Worm (Caenorhabditis elegans): ENCODE results near the gene tin-9.2.

DNA sequence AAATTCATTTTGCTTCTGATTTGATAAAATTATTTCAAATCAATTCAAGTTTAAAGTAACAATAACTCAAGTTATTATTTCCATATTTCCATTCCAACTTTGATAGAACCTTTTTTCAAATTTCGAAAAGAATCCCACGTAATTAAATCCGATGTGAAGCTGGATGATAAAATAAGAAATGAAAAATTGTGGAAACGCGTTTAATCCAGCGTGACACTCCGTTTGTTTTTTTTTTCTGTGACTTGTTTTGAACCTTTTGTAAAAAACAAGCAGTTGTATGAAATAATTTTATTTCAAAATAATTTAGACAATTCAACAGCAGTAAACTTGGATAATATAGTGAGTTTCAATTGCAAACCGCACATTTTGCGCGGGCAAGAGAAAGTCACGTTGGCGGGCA is 46.2 kb upstream of the tin-9.2 start, which contains the start of gene F49E11.7:
- TF ChIP-seq ama-1 (optimal IDR thresholded peaks at IDR 0.05): no peak
- no peak for TF ChIP-seq ceh-36 (tag; optimal IDR thresholded peaks at IDR 0.05)
- no peak for TF ChIP-seq tra-4 (tag; optimal IDR thresholded peaks at IDR 0.05)
- no peak for TF ChIP-seq hmbx-1 (tag; optimal IDR thresholded peaks at IDR 0.05)
- TF ChIP-seq pes-1 (GFP tag; IDR thresholded peaks at IDR 0.05): no peak
- TF ChIP-seq F13C5.2 (tag; optimal IDR thresholded peaks at IDR 0.05): no peak
- no peak for TF ChIP-seq hmg-4 (GFP tag; optimal IDR thresholded peaks at IDR 0.05)
- TF ChIP-seq flt-1 (GFP tag; IDR thresholded peaks at IDR 0.05): no peak
- TF ChIP-seq scrt-1 (GFP tag; IDR thresholded peaks at IDR 0.05): no peak
- no peak for TF ChIP-seq B0310.2 (tag; optimal IDR thresholded peaks at IDR 0.05)
- TF ChIP-seq tbx-37 (GFP tag; conservative IDR thresholded peaks at IDR 0.05): no peak
- no peak for TF ChIP-seq aly-1 (tag; optimal IDR thresholded peaks at IDR 0.05)
- TF ChIP-seq ceh-13 (GFP tag; optimal IDR thresholded peaks at IDR 0.05): no peak
